Comparison of ENCODE assay signal across 4 fruit fly cellular contexts in genomic region chr3R:28605835-28606234, dm6.
TF ChIP-seq lines count a peak whose summit lies in the region.

CG9986 (plus strand) TSS chr3R:28606079.

- peak; percentile 69 for TF ChIP-seq CTCF in whole organism, embryonic (GFP tag; optimal IDR thresholded peaks at IDR 0.05; lab: Kevin White, UChicago)

TF ChIP-seq in whole organism, adult, 20 proteins besides CTCF, POLR2A, EP300 and RAD21:
- TF ChIP-seq bab1 (GFP tag; optimal IDR thresholded peaks at IDR 0.05; lab: Kevin White, UChicago), result peak; percentile 24
- no peak for TF ChIP-seq CG33017 (tag; optimal IDR thresholded peaks at IDR 0.05; lab: Kevin White, UChicago)

TF ChIP-seq in whole organism, embryonic, 481 proteins besides CTCF, POLR2A, EP300 and RAD21 (continues in another document):
- TF ChIP-seq nmo (GFP tag; optimal IDR thresholded peaks at IDR 0.05; lab: Kevin White, UChicago), result peak; percentile 31
- TF ChIP-seq emc (GFP tag; optimal IDR thresholded peaks at IDR 0.05; lab: Kevin White, UChicago), result no peak
- TF ChIP-seq grau (tag; optimal IDR thresholded peaks at IDR 0.05; lab: Kevin White, UChicago), result no peak
- no peak for TF ChIP-seq CG4820 (GFP tag; optimal IDR thresholded peaks at IDR 0.05; lab: Kevin White, UChicago)
- TF ChIP-seq gfzf (GFP tag; optimal IDR thresholded peaks at IDR 0.05; lab: Kevin White, UChicago), result peak; percentile 90
- no peak for TF ChIP-seq CG6689 (GFP tag; IDR thresholded peaks at IDR 0.05; lab: Robert Waterston, UW)
- TF ChIP-seq Scr (GFP tag; IDR thresholded peaks at IDR 0.05; lab: Robert Waterston, UW; ENCODE audit: partially characterized antibody), result peak; percentile 36; the same call in 1 of the 2 replicates
- no peak for TF ChIP-seq CG17361 (GFP tag; IDR thresholded peaks at IDR 0.05; lab: Robert Waterston, UW)
- no peak for TF ChIP-seq Side (GFP tag; optimal IDR thresholded peaks at IDR 0.05; lab: Kevin White, UChicago)
- TF ChIP-seq aop (GFP tag; IDR thresholded peaks at IDR 0.05; lab: Robert Waterston, UW), result no peak
- no peak for TF ChIP-seq CG3847 (GFP tag; IDR thresholded peaks at IDR 0.05; lab: Robert Waterston, UW)
- no peak for TF ChIP-seq CG14441 (GFP tag; IDR thresholded peaks at IDR 0.05; lab: Robert Waterston, UW)
- peak; percentile 31; the same call in 1 of the 2 replicates for TF ChIP-seq amos (GFP tag; IDR thresholded peaks at IDR 0.05; lab: Robert Waterston, UW; ENCODE audit: partially characterized antibody)
- no peak for TF ChIP-seq NFAT (GFP tag; IDR thresholded peaks at IDR 0.05; lab: Robert Waterston, UW)
- TF ChIP-seq knrl (GFP tag; IDR thresholded peaks at IDR 0.05; lab: Robert Waterston, UW; ENCODE audit: partially characterized antibody), result peak; percentile 41; the same call in 1 of the 3 replicates
- peak in 1 of 2 experiments; percentile 44 for TF ChIP-seq crp (GFP tag; optimal IDR thresholded peaks at IDR 0.05; lab: Kevin White, UChicago)
- peak; percentile 88 for TF ChIP-seq zf30C (GFP tag; optimal IDR thresholded peaks at IDR 0.05; lab: Kevin White, UChicago)
- no peak for TF ChIP-seq wek (GFP tag; optimal IDR thresholded peaks at IDR 0.05; lab: Kevin White, UChicago)
- no peak for TF ChIP-seq Hey (tag; optimal IDR thresholded peaks at IDR 0.05; lab: Kevin White, UChicago)
- no peak for TF ChIP-seq cato (GFP tag; optimal IDR thresholded peaks at IDR 0.05; lab: Kevin White, UChicago; ENCODE audit: borderline replicate concordance)
- TF ChIP-seq CG6813 (GFP tag; optimal IDR thresholded peaks at IDR 0.05; lab: Kevin White, UChicago), result no peak
- no peak for TF ChIP-seq sima (GFP tag; optimal IDR thresholded peaks at IDR 0.05; lab: Kevin White, UChicago)
- TF ChIP-seq ap (GFP tag; IDR thresholded peaks at IDR 0.05; lab: Robert Waterston, UW), result no peak
- TF ChIP-seq pzg (GFP tag; optimal IDR thresholded peaks at IDR 0.05; lab: Kevin White, UChicago), result peak; percentile 65
- no peak for TF ChIP-seq bcd (GFP tag; optimal IDR thresholded peaks at IDR 0.05; lab: Kevin White, UChicago)
- TF ChIP-seq E2f2 (GFP tag; IDR thresholded peaks at IDR 0.05; lab: Robert Waterston, UW), result peak; percentile 68
- TF ChIP-seq CG17829 (tag; optimal IDR thresholded peaks at IDR 0.05; lab: Kevin White, UChicago), result peak; percentile 33
- no peak for TF ChIP-seq E2f1 (GFP tag; IDR thresholded peaks at IDR 0.05; lab: Robert Waterston, UW)
- TF ChIP-seq B-H1 (GFP tag; IDR thresholded peaks at IDR 0.05; lab: Robert Waterston, UW), result no peak

TF ChIP-seq in whole organism, prepupa, 60 proteins besides CTCF, POLR2A, EP300 and RAD21:
- TF ChIP-seq vri (GFP tag; optimal IDR thresholded peaks at IDR 0.05; lab: Kevin White, UChicago) (no peak), CG16779 (tag; optimal IDR thresholded peaks at IDR 0.05; lab: Kevin White, UChicago) (no peak), Eip78C (GFP tag; lab: Kevin White, UChicago) (no peak), CG11762 (GFP tag; optimal IDR thresholded peaks at IDR 0.05; lab: Kevin White, UChicago; ENCODE audit: insufficient read depth) (no peak), dsx (GFP tag; optimal IDR thresholded peaks at IDR 0.05; lab: Kevin White, UChicago; ENCODE audit: poor library complexity, severe bottlenecking) (peak; percentile 87), achi (GFP tag; optimal IDR thresholded peaks at IDR 0.05; lab: Kevin White, UChicago) (no peak)

TF ChIP-seq in whole organism, wandering third instar larva, 38 proteins besides CTCF, POLR2A, EP300 and RAD21:
- TF ChIP-seq pan (optimal IDR thresholded peaks at IDR 0.05; lab: Kevin White, UChicago) (no peak), Myc (optimal IDR thresholded peaks at IDR 0.05; lab: Kevin White, UChicago) (peak; percentile 77), dl (GFP tag; optimal IDR thresholded peaks at IDR 0.05; lab: Kevin White, UChicago; ENCODE audit: insufficient read depth in 1 of 2, partially characterized antibody in 2 of 2) (no peak), Dif (GFP tag; optimal IDR thresholded peaks at IDR 0.05; lab: Kevin White, UChicago; ENCODE audit: partially characterized antibody) (no peak), Hr83 (GFP tag; optimal IDR thresholded peaks at IDR 0.05; lab: Kevin White, UChicago; ENCODE audit: poor library complexity, severe bottlenecking) (peak; percentile 56)
